Worm (Caenorhabditis elegans) whole organism, late embryonic: ENCODE data around the gene F54F12.2.

Experiments used
- fax-1 ChIP-seq: sonication (generic microtip); optimal IDR thresholded peaks from 2 replicates; lab custom pipeline; 2016; ENCODE audit warnings: missing genotype, missing genetic modification characterization, missing compliant biosample characterization
- tbx-2 ChIP-seq: sonication (generic microtip); optimal IDR thresholded peaks from 2 replicates; lab custom pipeline; 2016; ENCODE audit warnings: missing genetic modification characterization, missing compliant biosample characterization

DNA sequence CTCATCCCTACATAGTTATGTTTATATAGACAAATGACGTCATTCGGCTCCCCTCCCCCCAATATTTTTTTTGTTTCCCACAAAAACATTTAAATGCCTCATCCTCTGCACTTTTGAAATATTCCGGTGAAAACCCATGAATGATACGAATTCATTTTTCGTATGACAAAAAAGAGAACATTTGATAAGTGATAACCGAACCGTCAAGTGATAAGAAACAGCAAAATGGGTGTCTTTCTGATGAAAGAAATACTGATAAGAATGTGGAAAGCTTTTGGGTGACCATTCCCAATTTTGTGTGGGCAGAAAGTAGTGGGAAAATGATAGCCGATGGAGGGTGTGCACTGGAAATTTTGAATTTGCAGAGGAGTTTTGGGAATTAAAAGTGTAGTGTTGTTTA, 19.5 kb downstream of the F54F12.2 start:
- TF ChIP-seq tbx-2 (tag; lab: Kevin White, UChicago): no peak
- no peak for TF ChIP-seq fax-1
